Worm (Caenorhabditis elegans) whole organism, L3 larva: ENCODE results near the gene Y6E2A.5.
"Not testable (repeated sequence)": the region's sequence is repeated elsewhere in the genome, so short reads cannot be mapped to it uniquely, and the experiment has no call there.

Experiments used
- R02D3.7 ChIP-seq: fragments of 150-350 bp; optimal IDR thresholded peaks from 2 replicates; lab custom pipeline; 2014; ENCODE audit warnings: missing biosample characterization, missing genetic modification characterization
- aly-2 ChIP-seq: fragments of 150-350 bp; optimal IDR thresholded peaks from 2 replicates; lab custom pipeline; 2014; ENCODE audit warnings: missing biosample characterization, missing genetic modification characterization
- ama-1 ChIP-seq: fragments of 150-350 bp; optimal IDR thresholded peaks from 2 replicates; lab custom pipeline; 2018
- ceh-28 ChIP-seq: fragments of 150-350 bp; optimal IDR thresholded peaks from 2 replicates; lab custom pipeline; 2014; ENCODE audit warnings: missing biosample characterization, missing genetic modification reagents, missing genetic modification characterization
- ceh-82 ChIP-seq: fragments of 150-350 bp; optimal IDR thresholded peaks from 2 replicates; lab custom pipeline; 2014; ENCODE audit warnings: missing biosample characterization, missing genetic modification characterization
- ceh-9 ChIP-seq: sonication (generic microtip); optimal IDR thresholded peaks from 2 replicates; lab custom pipeline; 2018; ENCODE audit warnings: missing biosample characterization, missing genetic modification characterization
- daf-12 ChIP-seq: fragments of 150-350 bp; optimal IDR thresholded peaks from 2 replicates; lab custom pipeline; 2014; ENCODE audit warnings: missing biosample characterization, missing genetic modification reagents, missing genetic modification characterization
- egl-5 ChIP-seq: fragments of 150-350 bp; optimal IDR thresholded peaks from 2 replicates; lab custom pipeline; 2017; ENCODE audit warnings: missing biosample characterization, missing genetic modification reagents, missing genetic modification characterization, inconsistent platforms
- elt-1 ChIP-seq: fragments of 150-350 bp; optimal IDR thresholded peaks from 2 replicates; lab custom pipeline; 2014; ENCODE audit warnings: missing biosample characterization, missing genetic modification characterization
- elt-2 ChIP-seq: sonication (generic microtip); optimal IDR thresholded peaks from 2 replicates; lab custom pipeline; 2016; ENCODE audit warnings: missing genetic modification reagents, mild to moderate bottlenecking, missing genetic modification characterization, missing compliant biosample characterization
- elt-3 ChIP-seq, 3 experiments: fragments of 150-350 bp in 1 of 3; sonication (generic microtip) in 2 of 3; optimal IDR thresholded peaks; 2 replicates in 2 of 3; 4 replicates in 1 of 3; lab custom pipeline; 2014 to 2017; ENCODE audit warnings: missing biosample characterization in 3 of 3, missing genetic modification characterization in 3 of 3
- eor-1 ChIP-seq, 2 experiments: fragments of 150-350 bp; optimal IDR thresholded peaks; 2 replicates each; lab custom pipeline; 2014 to 2018; ENCODE audit warnings: missing biosample characterization in 2 of 2, missing genetic modification characterization in 2 of 2
- fkh-2 ChIP-seq: fragments of 150-350 bp; optimal IDR thresholded peaks from 2 replicates; lab custom pipeline; 2014; ENCODE audit warnings: missing biosample characterization, missing genetic modification reagents, missing genetic modification characterization
- fos-1 ChIP-seq: fragments of 150-350 bp; optimal IDR thresholded peaks from 2 replicates; lab custom pipeline; 2014; ENCODE audit warnings: missing biosample characterization, missing genetic modification characterization
- jun-1 ChIP-seq: fragments of 150-350 bp; optimal IDR thresholded peaks from 2 replicates; lab custom pipeline; 2014; ENCODE audit warnings: missing biosample characterization, missing genetic modification reagents, missing genetic modification characterization
- lin-15B ChIP-seq: fragments of 150-350 bp; optimal IDR thresholded peaks from 2 replicates; lab custom pipeline; 2014; ENCODE audit warnings: missing biosample characterization, missing genetic modification characterization
- lin-39 ChIP-seq: fragments of 150-350 bp; optimal IDR thresholded peaks from 2 replicates; lab custom pipeline; 2018; ENCODE audit warnings: missing biosample characterization, missing genetic modification reagents, missing genetic modification characterization
- mml-1 ChIP-seq: fragments of 150-350 bp; sonication (generic microtip); optimal IDR thresholded peaks from 3 replicates; lab custom pipeline; 2014; ENCODE audit warnings: missing biosample characterization, missing genetic modification characterization
- nfya-1 ChIP-seq: sonication (generic microtip); optimal IDR thresholded peaks from 2 replicates; lab custom pipeline; 2017; ENCODE audit warnings: missing genetic modification characterization, mild to moderate bottlenecking, missing compliant biosample characterization, antibody characterized with exemption, moderate library complexity; ENCODE audit not compliant: insufficient read depth
- nhr-23 ChIP-seq: fragments of 150-350 bp; optimal IDR thresholded peaks from 2 replicates; lab custom pipeline; 2014; ENCODE audit warnings: missing biosample characterization, missing genetic modification reagents, missing genetic modification characterization
- nhr-237 ChIP-seq: fragments of 150-350 bp; optimal IDR thresholded peaks from 2 replicates; lab custom pipeline; 2014; ENCODE audit warnings: missing biosample characterization, missing genetic modification characterization
- nhr-28 ChIP-seq: fragments of 150-350 bp; optimal IDR thresholded peaks from 2 replicates; lab custom pipeline; 2014; ENCODE audit warnings: missing biosample characterization, missing genetic modification characterization
- nhr-43 ChIP-seq: sonication (generic microtip); optimal IDR thresholded peaks from 2 replicates; lab custom pipeline; 2016; ENCODE audit warnings: mild to moderate bottlenecking, missing genetic modification characterization, missing compliant biosample characterization; ENCODE audit not compliant: poor library complexity, severe bottlenecking
- nhr-67 ChIP-seq: fragments of 150-350 bp; optimal IDR thresholded peaks from 2 replicates; lab custom pipeline; 2014; ENCODE audit warnings: missing biosample characterization, missing genetic modification characterization
- nhr-77 ChIP-seq: fragments of 150-350 bp; optimal IDR thresholded peaks from 2 replicates; lab custom pipeline; 2014; ENCODE audit warnings: missing biosample characterization, missing genetic modification characterization
- pha-4 ChIP-seq: fragments of 150-350 bp; optimal IDR thresholded peaks from 2 replicates; lab custom pipeline; 2014; ENCODE audit warnings: missing biosample characterization, missing genetic modification reagents, missing genetic modification characterization
- sea-2 ChIP-seq: fragments of 150-350 bp; sonication (generic microtip); optimal IDR thresholded peaks from 4 replicates; lab custom pipeline; 2014; ENCODE audit warnings: missing biosample characterization, missing genetic modification reagents, missing genetic modification characterization
- tbx-2 ChIP-seq: sonication (generic microtip); optimal IDR thresholded peaks from 2 replicates; lab custom pipeline; 2016; ENCODE audit warnings: mild to moderate bottlenecking, missing genetic modification characterization, missing compliant biosample characterization
- unc-39 ChIP-seq: sonication (generic microtip); optimal IDR thresholded peaks from 4 replicates; lab custom pipeline; 2017; ENCODE audit warnings: missing biosample characterization, missing genetic modification characterization
- unc-62 ChIP-seq: fragments of 150-350 bp; sonication (generic microtip); optimal IDR thresholded peaks from 4 replicates; lab custom pipeline; 2014; ENCODE audit warnings: missing biosample characterization, missing genetic modification reagents, missing genetic modification characterization
- zag-1 ChIP-seq: fragments of 150-350 bp; optimal IDR thresholded peaks from 2 replicates; lab custom pipeline; 2014; ENCODE audit warnings: missing biosample characterization, missing genetic modification characterization
- ztf-11 ChIP-seq: fragments of 150-350 bp; optimal IDR thresholded peaks from 2 replicates; lab custom pipeline; 2014; ENCODE audit warnings: missing biosample characterization, missing genetic modification characterization
- ztf-4 ChIP-seq: fragments of 150-350 bp; optimal IDR thresholded peaks from 2 replicates; lab custom pipeline; 2014; ENCODE audit warnings: missing biosample characterization, missing genetic modification characterization

Gene Y6E2A.5

DNA sequence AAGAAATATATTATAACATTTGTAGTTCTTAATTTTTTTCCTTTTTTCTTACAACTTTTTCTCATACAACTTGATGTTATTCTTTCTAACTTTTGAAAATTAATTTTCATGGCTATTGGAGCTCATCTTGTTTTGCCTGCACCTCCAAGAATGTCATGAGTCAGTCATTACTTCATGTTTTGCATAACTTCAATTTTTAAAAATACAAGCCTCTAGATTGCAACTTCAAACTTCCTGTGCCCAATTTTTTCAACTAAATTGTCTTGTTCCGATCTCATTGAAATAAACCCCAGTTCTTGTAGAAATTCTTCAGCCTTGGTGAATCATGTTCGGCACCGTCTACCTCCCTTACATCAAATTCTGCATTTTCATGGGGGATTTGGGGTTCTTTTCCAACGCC lies 40.0 kb upstream of the Y6E2A.5 start, which contains the start of gene str-9:
str-9 (plus strand) TSS at position 301 of the 400 bp plus-strand sequence.
- TF ChIP-seq ceh-28 (no peak), nhr-43 (tag; lab: Kevin White, UChicago) (no peak), zag-1 (tag; lab: Kevin White, UChicago) (no peak), eor-1 (tag; optimal IDR thresholded peaks at IDR 0.05; lab: Kevin White, UChicago) (no peak), ztf-4 (tag; lab: Kevin White, UChicago) (no peak), aly-2 (tag; lab: Kevin White, UChicago) (no peak), fkh-2 (tag; lab: Kevin White, UChicago) (no peak), nhr-23 (tag; lab: Kevin White, UChicago) (no peak), ama-1 (lab: Kevin White, UChicago) (no peak), sea-2 (GFP tag; lab: Kevin White, UChicago) (no peak)

- TF ChIP-seq elt-1 (tag; lab: Kevin White, UChicago) (no peak), ama-1 (lab: Kevin White, UChicago) (no peak), tbx-2 (tag; lab: Kevin White, UChicago) (no peak), egl-5 (tag; lab: Kevin White, UChicago) (no peak), elt-3 (tag; optimal IDR thresholded peaks at IDR 0.05; lab: Kevin White, UChicago) (no peak), mml-1 (tag; lab: Kevin White, UChicago) (no peak), R02D3.7 (no peak), lin-39 (tag; lab: Kevin White, UChicago) (no peak), daf-12 (no peak), nhr-237 (tag; lab: Kevin White, UChicago) (no peak), unc-62 (no peak), fos-1 (tag; lab: Kevin White, UChicago) (no peak), jun-1 (no peak), ceh-9 (tag; lab: Kevin White, UChicago) (no peak), unc-39 (no peak)
Observed at ce11 chrV:15757645-15758044, 39.2 kb upstream of the Y6E2A.5 start.

- not testable (repeated sequence) for TF ChIP-seq R02D3.7; nhr-23 (tag; lab: Kevin White, UChicago); lin-39 (tag; lab: Kevin White, UChicago)
Observed at ce11 chrV:15754731-15755130, 36.3 kb upstream of the Y6E2A.5 start, which contains the start of gene str-8. str-8 (plus strand) TSS chrV:15755031.

DNA sequence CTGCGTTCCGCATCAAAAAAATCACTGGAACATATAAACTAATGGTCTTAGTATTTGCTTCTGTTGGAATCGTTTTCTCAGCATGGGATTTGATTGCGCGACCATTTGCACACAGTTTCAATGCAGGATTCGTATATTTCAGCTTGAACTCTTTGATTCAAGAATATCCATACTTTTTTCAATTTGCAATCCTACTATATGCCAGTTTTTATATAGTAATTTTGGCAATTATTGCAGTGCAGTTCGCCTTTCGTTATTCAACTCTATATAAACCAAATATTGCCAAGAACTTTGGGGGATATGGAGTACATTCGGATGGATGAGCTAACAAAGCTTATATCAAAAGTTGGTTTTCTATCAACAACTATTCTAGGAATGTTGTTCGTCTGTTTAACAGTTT lies 34.5 kb upstream of the Y6E2A.5 start, which contains the start of gene str-5:
str-5 (plus strand) TSS at position 301 of the 400 bp plus-strand sequence.
- not testable (repeated sequence) for TF ChIP-seq nhr-28 (tag; lab: Kevin White, UChicago); ceh-82 (tag; lab: Kevin White, UChicago); ceh-28

DNA sequence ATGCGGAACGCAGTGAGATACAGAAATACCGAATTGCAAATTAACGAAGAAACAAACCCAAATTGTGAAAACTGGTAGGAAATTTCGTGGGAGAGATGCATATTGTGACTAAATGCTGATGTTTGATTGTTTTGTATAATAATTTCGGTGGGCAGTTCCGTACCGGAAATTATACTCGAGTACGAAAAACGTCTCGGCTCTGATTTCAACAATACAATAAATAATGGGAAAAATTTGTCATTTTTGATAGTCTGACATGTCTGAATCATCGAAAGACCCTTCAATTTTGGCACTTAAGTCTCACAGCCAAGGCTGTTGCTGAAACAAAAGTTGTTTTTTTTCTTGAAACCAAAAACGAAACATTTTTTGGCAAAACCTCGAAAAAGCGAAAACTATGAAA lies 33.6 kb upstream of the Y6E2A.5 start, which contains the start of gene str-43:
str-43 (minus strand) TSS at position 101 of the 400 bp plus-strand sequence.
- TF ChIP-seq nhr-67 (tag; lab: Kevin White, UChicago) (no peak), nfya-1 (no peak), mml-1 (tag; lab: Kevin White, UChicago) (no peak), unc-62 (no peak)

ce11 chrV:15750130-15750529 lies 31.7 kb upstream of the Y6E2A.5 start, which contains the start of gene str-6:
str-6 (minus strand) TSS chrV:15750230.
- TF ChIP-seq elt-2 (no peak), ztf-11 (no peak), lin-15B (tag; lab: Kevin White, UChicago) (no peak), nhr-77 (tag; lab: Kevin White, UChicago) (no peak), pha-4 (tag; lab: Kevin White, UChicago) (no peak), R02D3.7 (no peak), unc-39 (no peak), jun-1 (no peak), nhr-237 (tag; lab: Kevin White, UChicago) (no peak), nfya-1 (no peak)
